Fruit fly (Drosophila melanogaster): ENCODE results near the gene PH4alphaSG1.

- TF ChIP-seq CG8478 (optimal IDR thresholded peaks at IDR 0.05) (no peak), CTCF (optimal IDR thresholded peaks at IDR 0.05) (no peak)
These were observed 9.2 kb downstream of the PH4alphaSG1 start, which contains the start of gene PH4alphaMP for dm6 chr3R:30496103-30496858.

Data from S2 (cell line).